Worm (Caenorhabditis elegans): ENCODE measurements around the gene mans-2.

DNA sequence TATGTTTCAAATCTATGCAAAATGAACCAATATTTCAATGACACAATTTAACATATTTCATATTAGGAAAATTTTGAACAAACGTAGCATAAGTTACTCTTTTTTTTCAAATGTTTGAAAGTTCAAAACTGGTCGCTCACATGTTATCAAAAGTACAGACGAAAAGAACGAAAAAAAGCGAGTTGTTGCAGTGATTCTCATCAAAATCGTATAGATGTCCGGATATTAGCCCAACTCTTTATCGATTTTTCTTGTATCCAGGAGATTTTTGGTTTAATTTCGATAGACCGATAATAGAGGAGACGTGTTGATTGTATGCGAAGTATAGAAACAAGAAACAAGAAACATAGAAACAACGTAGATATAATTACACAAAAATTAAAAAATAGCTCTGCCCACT is 45.0 kb downstream of the mans-2 start:
- TF ChIP-seq ceh-31 (tag; optimal IDR thresholded peaks at IDR 0.05) (no peak), sdc-2 (tag; optimal IDR thresholded peaks at IDR 0.05) (no peak), ceh-6 (GFP tag; optimal IDR thresholded peaks at IDR 0.05) (no peak), che-1 (tag; optimal IDR thresholded peaks at IDR 0.05) (no peak), madf-2 (tag; optimal IDR thresholded peaks at IDR 0.05) (no peak), unc-55 (GFP tag; optimal IDR thresholded peaks at IDR 0.05) (no peak), lin-11 (tag; optimal IDR thresholded peaks at IDR 0.05) (no peak), hlh-30 (tag; optimal IDR thresholded peaks at IDR 0.05; ENCODE audit: insufficient read depth) (no peak), nhr-11 (tag; optimal IDR thresholded peaks at IDR 0.05) (no peak), rnt-1 (tag; optimal IDR thresholded peaks at IDR 0.05) (no peak), pha-4 (tag; optimal IDR thresholded peaks at IDR 0.05) (no peak), Y22D7AL.16 (tag; optimal IDR thresholded peaks at IDR 0.05) (no peak), pag-3 (tag; optimal IDR thresholded peaks at IDR 0.05; ENCODE audit: borderline replicate concordance) (no peak), pqm-1 (tag; optimal IDR thresholded peaks at IDR 0.05) (no peak)

All from whole organism, late embryonic.